Fruit fly (Drosophila melanogaster) whole organism, pupa: ENCODE measurements around the gene CG7953.

ENCODE experiments used
- CG10348 ChIP-seq: fragments of 200-800 bp; sonication (Bioruptor generic); IDR thresholded peaks from 2 replicates; pipeline ENCODE4 v1.3.6; 2022; ENCODE audit warnings: missing biosample characterization, missing genetic modification characterization
- CG12605 ChIP-seq: fragments of 200-800 bp; sonication (Bioruptor generic); IDR thresholded peaks from 2 replicates; pipeline ENCODE4 v1.3.6; 2022; ENCODE audit warnings: missing biosample characterization, missing genetic modification characterization
- CG13204 ChIP-seq: fragments of 200-800 bp; sonication (Bioruptor generic); optimal IDR thresholded peaks from 2 replicates; lab custom pipeline; 2018; ENCODE audit warnings: missing biosample characterization, mild to moderate bottlenecking, missing genetic modification characterization, moderate library complexity
- CG14655 ChIP-seq: fragments of 200-800 bp; sonication (Bioruptor generic); optimal IDR thresholded peaks from 3 replicates; lab custom pipeline; 2017; ENCODE audit warnings: mild to moderate bottlenecking, missing biosample characterization, missing genetic modification reagents, missing genetic modification characterization
- CG15710 ChIP-seq: fragments of 200-800 bp; sonication (Bioruptor generic); optimal IDR thresholded peaks from 2 replicates; lab custom pipeline; 2018; ENCODE audit warnings: missing biosample characterization, mild to moderate bottlenecking, missing genetic modification characterization, moderate library complexity
- CG17806 ChIP-seq: fragments of 200-800 bp; sonication (Bioruptor generic); optimal IDR thresholded peaks from 2 replicates; lab custom pipeline; 2018; ENCODE audit warnings: missing biosample characterization, mild to moderate bottlenecking, missing genetic modification characterization, moderate library complexity
- CG32121 ChIP-seq: fragments of 200-800 bp; sonication (Bioruptor generic); IDR thresholded peaks from 2 replicates; pipeline ENCODE4 v1.3.6; 2022; ENCODE audit warnings: missing biosample characterization, missing genetic modification characterization
- CG34367 ChIP-seq: fragments of 200-800 bp; sonication (Bioruptor generic); optimal IDR thresholded peaks from 2 replicates; lab custom pipeline; 2018; ENCODE audit warnings: missing biosample characterization, mild to moderate bottlenecking, missing genetic modification characterization
- CG4496 ChIP-seq: fragments of 200-800 bp; sonication (Bioruptor generic); IDR thresholded peaks from 3 replicates; pipeline ENCODE4 v1.3.6; 2022; ENCODE audit warnings: missing biosample characterization, missing genetic modification characterization
- CG8159 ChIP-seq: fragments of 200-800 bp; sonication (Bioruptor generic); optimal IDR thresholded peaks from 3 replicates; lab custom pipeline; 2018; ENCODE audit warnings: missing biosample characterization, mild to moderate bottlenecking, missing genetic modification characterization, moderate library complexity
- CG8301 ChIP-seq: fragments of 200-800 bp; sonication (Bioruptor generic); optimal IDR thresholded peaks from 2 replicates; lab custom pipeline; 2018; ENCODE audit warnings: missing biosample characterization, mild to moderate bottlenecking, missing genetic modification characterization
- CG9948 ChIP-seq: fragments of 200-800 bp; sonication (Bioruptor generic); optimal IDR thresholded peaks from 2 replicates; lab custom pipeline; 2018; ENCODE audit warnings: missing biosample characterization, mild to moderate bottlenecking, missing genetic modification characterization, moderate library complexity
- D1 ChIP-seq: fragments of 200-800 bp; sonication (Bioruptor generic); optimal IDR thresholded peaks from 2 replicates; lab custom pipeline; 2018; ENCODE audit warnings: missing biosample characterization, mild to moderate bottlenecking, missing genetic modification characterization, moderate library complexity
- EcR ChIP-seq: fragments of 200-800 bp; sonication (Bioruptor generic); optimal IDR thresholded peaks from 3 replicates; lab custom pipeline; 2019; ENCODE audit warnings: missing biosample characterization, missing genetic modification characterization, mild to moderate bottlenecking, moderate library complexity, missing genetic modification reagents
- Ets98B ChIP-seq: fragments of 200-800 bp; sonication (Bioruptor generic); IDR thresholded peaks from 2 replicates; pipeline ENCODE4 v1.3.6; 2022; ENCODE audit warnings: missing biosample characterization, missing genetic modification characterization
- Pif1A ChIP-seq: fragments of 200-800 bp; sonication (Bioruptor generic); optimal IDR thresholded peaks from 3 replicates; lab custom pipeline; 2016; ENCODE audit warnings: missing biosample characterization, missing genetic modification characterization
- Pif1B ChIP-seq: fragments of 200-800 bp; sonication (Bioruptor generic); optimal IDR thresholded peaks from 3 replicates; lab custom pipeline; 2016; ENCODE audit warnings: missing biosample characterization, missing genetic modification characterization
- Snoo ChIP-seq: fragments of 200-800 bp; sonication (Bioruptor generic); optimal IDR thresholded peaks from 3 replicates; lab custom pipeline; 2017; ENCODE audit warnings: missing biosample characterization, mild to moderate bottlenecking, missing genetic modification characterization, inconsistent platforms
- fd96Ca ChIP-seq: fragments of 200-800 bp; sonication (Bioruptor generic); IDR thresholded peaks from 3 replicates; pipeline ENCODE4 v1.3.6; 2022; ENCODE audit warnings: missing biosample characterization, missing genetic modification characterization
- gl ChIP-seq: fragments of 200-800 bp; sonication (Bioruptor generic); optimal IDR thresholded peaks from 2 replicates; lab custom pipeline; 2018; ENCODE audit warnings: missing biosample characterization, mild to moderate bottlenecking, missing genetic modification characterization
- rn ChIP-seq: fragments of 200-800 bp; sonication (Bioruptor generic); IDR thresholded peaks from 2 replicates; pipeline ENCODE4 v1.3.6; 2022; ENCODE audit warnings: missing biosample characterization, missing genetic modification characterization

CG7953 gene

DNA sequence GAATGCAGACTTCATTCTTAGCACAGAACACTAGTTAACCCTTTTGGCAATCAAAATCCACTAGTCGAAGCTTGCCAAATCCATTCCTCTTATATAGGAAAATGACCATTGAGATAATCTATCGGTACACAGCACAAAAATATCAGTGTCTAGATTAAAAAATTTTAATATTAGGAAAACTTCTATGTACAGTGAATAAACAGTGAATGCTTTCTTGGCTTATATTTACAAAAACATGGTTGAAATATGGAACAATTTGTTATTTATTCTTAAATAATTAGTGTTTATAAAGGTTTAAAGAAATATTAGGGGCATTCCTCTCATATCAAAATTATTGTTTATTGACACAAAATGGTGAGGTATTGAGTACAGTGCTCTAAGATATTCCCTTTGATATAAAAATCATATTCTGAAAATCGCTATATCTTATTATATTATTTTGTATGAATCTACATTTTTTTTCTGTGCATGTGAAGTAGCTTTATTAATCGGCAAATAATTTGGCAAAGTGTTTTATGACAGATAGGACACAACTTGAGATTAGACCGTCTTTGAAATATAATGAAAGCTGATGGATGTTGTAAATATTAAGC is 3.9 kb upstream of the CG7953 start, which contains the start of gene CG33306:
Gene CG33306 (minus strand): TSS at position 51 of the 593 bp plus-strand sequence.
- TF ChIP-seq CG13204 (no peak), Ets98B (GFP tag; lab: Robert Waterston, UW) (no peak), CG8159 (tag; lab: Kevin White, UChicago) (no peak), CG10348 (no peak), Snoo (tag; lab: Kevin White, UChicago) (no peak), CG32121 (no peak), CG34367 (tag; lab: Kevin White, UChicago) (no peak), gl (tag; lab: Kevin White, UChicago) (no peak), fd96Ca (GFP tag; lab: Robert Waterston, UW) (no peak), D1 (tag; lab: Kevin White, UChicago) (no peak)

DNA sequence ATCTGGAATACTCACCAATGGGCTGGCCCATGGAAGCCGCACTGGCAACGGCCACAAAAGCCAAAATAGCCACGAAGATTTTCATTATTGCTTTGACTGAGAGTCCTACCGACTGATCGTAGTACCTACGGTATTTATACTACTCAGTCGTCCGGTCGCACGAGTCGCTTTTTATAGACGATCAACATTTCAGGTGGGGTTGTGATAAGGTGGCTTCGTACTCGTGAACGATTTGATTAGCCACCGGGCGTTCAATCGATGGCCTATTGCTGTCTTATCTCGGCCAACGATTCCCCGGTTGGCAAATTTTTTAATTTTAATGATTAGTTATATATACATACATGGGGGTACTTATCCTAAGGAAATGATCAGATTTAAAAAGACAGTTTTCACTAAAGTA is 2.5 kb upstream of the CG7953 start, which contains the start of gene CG8997:
Gene CG8997 (minus strand): TSS at position 148 of the 400 bp plus-strand sequence.
- TF ChIP-seq Ets98B (GFP tag; lab: Robert Waterston, UW) (no peak), CG17806 (tag; lab: Kevin White, UChicago) (no peak), Snoo (tag; lab: Kevin White, UChicago) (no peak), EcR (GFP tag; lab: Kevin White, UChicago) (no peak), CG8301 (tag; lab: Kevin White, UChicago) (no peak), D1 (tag; lab: Kevin White, UChicago) (no peak), fd96Ca (GFP tag; lab: Robert Waterston, UW) (no peak), gl (tag; lab: Kevin White, UChicago) (no peak), CG15710 (no peak), CG13204 (no peak)

DNA sequence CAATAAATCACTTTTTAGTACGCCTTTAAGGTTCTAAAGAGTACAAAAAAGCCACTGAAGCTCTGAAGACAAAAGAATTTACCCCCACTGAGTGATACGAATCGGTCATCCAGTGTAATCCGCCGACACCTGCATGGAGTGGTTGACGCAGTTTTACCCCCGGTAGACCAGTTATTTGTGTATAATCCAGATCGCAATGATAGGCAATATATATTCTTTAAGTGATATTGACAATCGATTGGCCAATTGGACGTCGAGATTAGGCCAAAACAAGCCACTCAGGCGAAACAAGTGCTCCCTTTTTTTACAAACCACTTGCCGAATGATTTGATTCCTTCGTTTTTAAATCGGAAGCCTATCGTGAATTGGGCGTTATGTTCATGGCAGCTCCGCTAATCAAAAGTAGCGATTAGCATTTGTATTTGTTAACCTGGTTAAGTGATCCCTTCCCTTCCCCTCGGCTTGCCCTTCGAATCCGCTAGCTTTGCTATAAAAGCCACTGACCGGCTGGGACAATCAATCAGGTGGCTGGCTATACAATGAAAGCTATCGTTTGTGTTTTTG is 1.4 kb upstream of the CG7953 start, which contains the start of gene CG7916:
Gene CG7916 (plus strand): TSS at position 514 of the 564 bp plus-strand sequence.
- no peak for TF ChIP-seq gl (tag; lab: Kevin White, UChicago)
- TF ChIP-seq CG14655 (GFP tag; lab: Kevin White, UChicago): no peak
- TF ChIP-seq CG17806 (tag; lab: Kevin White, UChicago): no peak
- TF ChIP-seq CG8159 (tag; lab: Kevin White, UChicago): no peak
- TF ChIP-seq D1 (tag; lab: Kevin White, UChicago): no peak
- TF ChIP-seq CG12605 (GFP tag; lab: Robert Waterston, UW): no peak
- TF ChIP-seq CG8301 (tag; lab: Kevin White, UChicago): no peak
- no peak for TF ChIP-seq CG15710
- TF ChIP-seq CG13204: no peak
- TF ChIP-seq Ets98B (GFP tag; lab: Robert Waterston, UW): no peak
- no peak for TF ChIP-seq CG10348
- no peak for TF ChIP-seq CG4496 (GFP tag; lab: Robert Waterston, UW)
- no peak for TF ChIP-seq Snoo (tag; lab: Kevin White, UChicago)
- TF ChIP-seq CG34367 (tag; lab: Kevin White, UChicago): no peak
- TF ChIP-seq rn (GFP tag; lab: Robert Waterston, UW): no peak

DNA sequence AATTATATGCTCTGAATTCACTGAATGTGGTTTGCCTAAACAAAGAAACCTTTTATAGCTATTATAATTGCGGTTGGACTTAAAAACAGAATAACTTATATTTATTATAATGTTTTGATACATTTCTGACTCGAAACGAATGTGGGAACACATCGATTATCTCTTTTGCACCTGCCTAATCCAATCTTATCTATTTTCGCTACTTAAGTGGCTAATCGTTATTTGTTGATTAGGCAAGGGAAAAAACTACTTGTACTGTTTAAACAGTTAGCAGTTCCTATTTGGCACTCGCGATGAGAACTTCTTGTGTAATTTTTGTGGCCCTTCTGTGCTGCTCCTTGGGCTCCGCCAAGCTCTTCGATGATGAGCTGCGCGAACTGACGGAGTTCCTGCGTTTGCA is 1.4 kb downstream of the CG7953 start, which contains the start of gene CG7968:
Gene CG7968 (plus strand): TSS at position 276 of the 400 bp plus-strand sequence.
- TF ChIP-seq CG14655 (GFP tag; lab: Kevin White, UChicago): no peak
- no peak for TF ChIP-seq CG15710
- TF ChIP-seq CG13204: no peak
- TF ChIP-seq Pif1B (GFP tag; lab: Kevin White, UChicago): no peak
- TF ChIP-seq CG34367 (tag; lab: Kevin White, UChicago): no peak
- TF ChIP-seq CG8301 (tag; lab: Kevin White, UChicago): no peak
- no peak for TF ChIP-seq gl (tag; lab: Kevin White, UChicago)
- no peak for TF ChIP-seq CG4496 (GFP tag; lab: Robert Waterston, UW)
- no peak for TF ChIP-seq CG9948 (tag; lab: Kevin White, UChicago)
- TF ChIP-seq CG8159 (tag; lab: Kevin White, UChicago): no peak
- TF ChIP-seq EcR (GFP tag; lab: Kevin White, UChicago): no peak
- TF ChIP-seq CG12605 (GFP tag; lab: Robert Waterston, UW): no peak
- no peak for TF ChIP-seq CG32121
- no peak for TF ChIP-seq Snoo (tag; lab: Kevin White, UChicago)
- TF ChIP-seq rn (GFP tag; lab: Robert Waterston, UW): no peak
- TF ChIP-seq CG17806 (tag; lab: Kevin White, UChicago): no peak

DNA sequence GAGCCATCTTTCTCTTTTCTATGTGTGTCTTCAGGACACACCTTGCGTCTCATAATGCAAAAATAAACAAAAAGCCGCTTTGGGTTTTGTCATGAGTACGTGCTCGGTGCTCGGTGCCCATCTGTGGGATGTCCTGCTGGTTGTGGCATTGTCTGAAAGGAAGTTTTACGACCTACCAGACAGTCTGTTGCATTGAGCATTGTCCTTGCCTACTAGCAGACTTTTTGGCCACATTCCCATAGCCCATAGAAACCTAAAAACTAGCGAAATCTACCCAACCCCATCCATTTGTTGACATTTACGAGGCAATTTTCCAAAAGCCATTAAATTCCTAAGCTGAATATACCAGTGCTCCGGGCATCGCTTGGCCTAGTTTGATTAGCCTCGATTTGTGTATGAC is 3.4 kb downstream of the CG7953 start:
- TF ChIP-seq CG4496 (GFP tag; lab: Robert Waterston, UW) (no peak), Pif1B (GFP tag; lab: Kevin White, UChicago) (no peak), CG10348 (no peak), CG15710 (no peak), Pif1A (GFP tag; lab: Kevin White, UChicago) (no peak), fd96Ca (GFP tag; lab: Robert Waterston, UW) (no peak), EcR (GFP tag; lab: Kevin White, UChicago) (no peak), CG8159 (tag; lab: Kevin White, UChicago) (no peak), CG14655 (GFP tag; lab: Kevin White, UChicago) (no peak), CG8301 (tag; lab: Kevin White, UChicago) (no peak), rn (GFP tag; lab: Robert Waterston, UW) (no peak), CG13204 (no peak), CG17806 (tag; lab: Kevin White, UChicago) (no peak), CG34367 (tag; lab: Kevin White, UChicago) (no peak)
